Worm (Caenorhabditis elegans) whole organism, L4 larva: Measurements from ENCODE around the gene B0302.2.

Experiments
- F49E8.2 ChIP-seq: sonication (generic microtip); optimal IDR thresholded peaks from 2 replicates; lab custom pipeline; 2016; ENCODE audit warnings: missing compliant biosample characterization, mild to moderate bottlenecking, missing genetic modification characterization, borderline replicate concordance
- R02D3.7 ChIP-seq: fragments of 150-350 bp; sonication (generic microtip); optimal IDR thresholded peaks from 3 replicates; lab custom pipeline; 2014; ENCODE audit warnings: missing biosample characterization, missing genetic modification characterization
- Y5F2A.4 ChIP-seq: fragments of 200-800 bp; sonication (Bioruptor generic); optimal IDR thresholded peaks from 2 replicates; lab custom pipeline; 2018; ENCODE audit warnings: mild to moderate bottlenecking, missing genetic modification characterization, missing compliant biosample characterization
- aha-1 ChIP-seq: fragments of 150-350 bp; peaks from one replicate; lab custom pipeline; 2014; ENCODE audit warnings: missing biosample characterization, missing genetic modification characterization
- ama-1 ChIP-seq: fragments of 150-350 bp; optimal IDR thresholded peaks from 2 replicates; lab custom pipeline; 2014; ENCODE audit warnings: inconsistent platforms, mixed read lengths
- arid-1 ChIP-seq: fragments of 200-800 bp; sonication (Bioruptor generic); conservative IDR thresholded peaks from 2 replicates; pipeline ENCODE4 v1.3.6; 2022; ENCODE audit warnings: missing genetic modification reagents, missing genetic modification characterization, missing compliant biosample characterization
- ceh-20 ChIP-seq: fragments of 200-800 bp; sonication (Bioruptor generic); IDR thresholded peaks from 2 replicates; pipeline ENCODE4 v1.3.6; 2022; ENCODE audit warnings: missing genetic modification reagents, missing genetic modification characterization, missing compliant biosample characterization
- ceh-28 ChIP-seq: fragments of 150-350 bp; optimal IDR thresholded peaks from 2 replicates; lab custom pipeline; 2014; ENCODE audit warnings: missing biosample characterization, missing genetic modification reagents, missing genetic modification characterization
- ceh-44 ChIP-seq: fragments of 200-800 bp; sonication (Bioruptor generic); IDR thresholded peaks from 2 replicates; pipeline ENCODE4 v1.3.6; 2022; ENCODE audit warnings: missing genetic modification reagents, missing genetic modification characterization, missing compliant biosample characterization
- ces-1 ChIP-seq: fragments of 150-350 bp; sonication (generic microtip); optimal IDR thresholded peaks from 4 replicates; lab custom pipeline; 2014; ENCODE audit warnings: missing biosample characterization, missing genetic modification reagents, missing genetic modification characterization
- ctbp-1 ChIP-seq: fragments of 200-800 bp; sonication (Bioruptor generic); IDR thresholded peaks from 2 replicates; pipeline ENCODE4 v1.3.6; 2022; ENCODE audit warnings: missing genetic modification reagents, missing genetic modification characterization, missing compliant biosample characterization
- daf-16 ChIP-seq, 3 experiments: sonication (generic microtip); optimal IDR thresholded peaks; 2 replicates each; lab custom pipeline; 2016 to 2017; ENCODE audit warnings: missing genetic modification characterization in 3 of 3, missing genetic modification reagents in 3 of 3, mild to moderate bottlenecking in 2 of 3, missing compliant biosample characterization in 2 of 3, missing biosample characterization in 1 of 3, moderate library complexity in 1 of 3
- dmd-6 ChIP-seq: fragments of 200-800 bp; sonication (Bioruptor generic); IDR thresholded peaks from 2 replicates; pipeline ENCODE4 v1.3.6; 2022; ENCODE audit warnings: missing genetic modification reagents, missing genetic modification characterization, missing compliant biosample characterization
- dmd-9 ChIP-seq: fragments of 200-800 bp; sonication (Bioruptor generic); IDR thresholded peaks from 2 replicates; pipeline ENCODE4 v1.3.6; 2022; ENCODE audit warnings: missing genetic modification reagents, missing genetic modification characterization, missing compliant biosample characterization
- dpl-1 ChIP-seq: fragments of 150-350 bp; optimal IDR thresholded peaks from 2 replicates; lab custom pipeline; 2014; ENCODE audit warnings: missing biosample characterization, missing genetic modification reagents, missing genetic modification characterization
- dve-1 ChIP-seq: sonication (generic microtip); optimal IDR thresholded peaks from 2 replicates; lab custom pipeline; 2017; ENCODE audit warnings: antibody characterized with exemption, mild to moderate bottlenecking, missing genetic modification characterization, missing compliant biosample characterization; ENCODE audit not compliant: insufficient read depth
- egl-27 ChIP-seq: sonication (generic microtip); optimal IDR thresholded peaks from 3 replicates; lab custom pipeline; 2017; ENCODE audit warnings: missing biosample characterization, missing genetic modification reagents, missing genetic modification characterization
- fos-1 ChIP-seq: fragments of 150-350 bp; optimal IDR thresholded peaks from 2 replicates; lab custom pipeline; 2014; ENCODE audit warnings: missing biosample characterization, missing genetic modification characterization
- hif-1 ChIP-seq, 2 experiments: sonication (generic microtip); optimal IDR thresholded peaks; 2 replicates each; lab custom pipeline; 2016 to 2017; ENCODE audit warnings: missing compliant biosample characterization in 2 of 2, missing genetic modification characterization in 2 of 2, missing genetic modification reagents in 2 of 2, missing genotype in 2 of 2, mild to moderate bottlenecking in 1 of 2
- hlh-11 ChIP-seq: fragments of 200-800 bp; sonication (Bioruptor generic); optimal IDR thresholded peaks from 2 replicates; lab custom pipeline; 2018; ENCODE audit warnings: mild to moderate bottlenecking, missing genetic modification characterization, missing compliant biosample characterization
- hlh-30 ChIP-seq: sonication (generic microtip); optimal IDR thresholded peaks from 2 replicates; lab custom pipeline; 2017; ENCODE audit warnings: antibody characterized with exemption, mild to moderate bottlenecking, missing genetic modification characterization, missing compliant biosample characterization; ENCODE audit not compliant: insufficient read depth
- hmg-1.1 ChIP-seq: fragments of 200-800 bp; sonication (Bioruptor generic); IDR thresholded peaks from 2 replicates; pipeline ENCODE4 v1.3.6; 2022; ENCODE audit warnings: missing genetic modification reagents, missing genetic modification characterization, missing compliant biosample characterization
- lim-7 ChIP-seq: fragments of 200-800 bp; sonication (Bioruptor generic); IDR thresholded peaks from 2 replicates; pipeline ENCODE4 v1.3.6; 2022; ENCODE audit warnings: missing genetic modification characterization, missing compliant biosample characterization
- lin-1 ChIP-seq: fragments of 200-800 bp; sonication (Bioruptor generic); IDR thresholded peaks from 2 replicates; pipeline ENCODE4 v1.3.6; 2022; ENCODE audit warnings: missing genetic modification reagents, missing genetic modification characterization, missing compliant biosample characterization
- lin-13 ChIP-seq: fragments of 150-350 bp; optimal IDR thresholded peaks from 2 replicates; lab custom pipeline; 2014; ENCODE audit warnings: missing biosample characterization, missing genetic modification reagents, missing genetic modification characterization
- lin-38 ChIP-seq: fragments of 200-800 bp; sonication (Bioruptor generic); IDR thresholded peaks from 2 replicates; pipeline ENCODE4 v1.3.6; 2022; ENCODE audit warnings: missing genetic modification reagents, missing genetic modification characterization, missing compliant biosample characterization
- lin-39 ChIP-seq: fragments of 150-350 bp; optimal IDR thresholded peaks from 2 replicates; lab custom pipeline; 2014; ENCODE audit warnings: missing biosample characterization, missing genetic modification reagents, missing genetic modification characterization
- lsy-2 ChIP-seq, 2 experiments: fragments of 150-350 bp in 1 of 2; sonication (generic microtip) in 1 of 2; optimal IDR thresholded peaks; 2 replicates each; lab custom pipeline; 2014 to 2017; ENCODE audit warnings: missing biosample characterization in 2 of 2, missing genetic modification characterization in 2 of 2
- madf-5 ChIP-seq, 2 experiments: fragments of 200-800 bp; sonication (Bioruptor generic); IDR thresholded peaks; 2 replicates each; pipeline ENCODE4 v1.3.6; 2022; ENCODE audit warnings: missing compliant biosample characterization in 2 of 2, missing genetic modification characterization in 2 of 2
- mdl-1 ChIP-seq, 2 experiments: fragments of 150-350 bp in 1 of 2; sonication (generic microtip) in 1 of 2; optimal IDR thresholded peaks; 2 replicates each; lab custom pipeline; 2014 to 2017; ENCODE audit warnings: missing biosample characterization in 2 of 2, missing genetic modification characterization in 2 of 2
- mep-1 ChIP-seq: fragments of 150-350 bp; sonication (generic microtip); optimal IDR thresholded peaks from 3 replicates; lab custom pipeline; 2014; ENCODE audit warnings: missing biosample characterization, missing genetic modification characterization
- mxl-3 ChIP-seq: fragments of 200-800 bp; sonication (Bioruptor generic); optimal IDR thresholded peaks from 2 replicates; lab custom pipeline; 2018; ENCODE audit warnings: mild to moderate bottlenecking, missing genetic modification characterization, missing compliant biosample characterization
- nhr-102 ChIP-seq: sonication (generic microtip); optimal IDR thresholded peaks from 2 replicates; lab custom pipeline; 2016; ENCODE audit warnings: mild to moderate bottlenecking, missing genetic modification characterization, moderate library complexity, missing compliant biosample characterization
- nhr-111 ChIP-seq: fragments of 200-800 bp; sonication (Bioruptor generic); optimal IDR thresholded peaks from 2 replicates; lab custom pipeline; 2018; ENCODE audit warnings: mild to moderate bottlenecking, missing genetic modification characterization, missing compliant biosample characterization
- nhr-25 ChIP-seq: sonication (generic microtip); optimal IDR thresholded peaks from 2 replicates; lab custom pipeline; 2017; ENCODE audit warnings: missing genetic modification characterization, mild to moderate bottlenecking, missing compliant biosample characterization, antibody characterized with exemption, moderate library complexity, borderline replicate concordance; ENCODE audit not compliant: insufficient read depth
- nhr-48 ChIP-seq: sonication (generic microtip); optimal IDR thresholded peaks from 2 replicates; lab custom pipeline; 2016; ENCODE audit warnings: mild to moderate bottlenecking, missing genetic modification characterization, missing compliant biosample characterization
- nhr-6 ChIP-seq: fragments of 150-350 bp; optimal IDR thresholded peaks from 2 replicates; lab custom pipeline; 2014; ENCODE audit warnings: missing biosample characterization, missing genetic modification characterization
- pha-4 ChIP-seq, 2 experiments: fragments of 150-350 bp in 1 of 2; fragments of 200-800 bp in 1 of 2; sonication (Bioruptor generic) in 1 of 2; IDR thresholded peaks in 1 of 2; optimal IDR thresholded peaks in 1 of 2; 2 replicates each; pipeline versions ENCODE4 v1.3.6 to Lab custom; 2014 to 2022; ENCODE audit warnings: missing genetic modification characterization in 2 of 2, missing genetic modification reagents in 2 of 2, missing biosample characterization in 1 of 2, missing compliant biosample characterization in 1 of 2
- pqm-1 ChIP-seq: sonication (generic microtip); optimal IDR thresholded peaks from 2 replicates; lab custom pipeline; 2017; ENCODE audit warnings: missing biosample characterization, missing genetic modification characterization
- skn-1 ChIP-seq: fragments of 150-350 bp; optimal IDR thresholded peaks from 2 replicates; lab custom pipeline; 2014; ENCODE audit warnings: missing biosample characterization, missing genetic modification characterization
- tra-1 ChIP-seq: fragments of 200-800 bp; sonication (Bioruptor generic); IDR thresholded peaks from 2 replicates; pipeline ENCODE4 v1.3.6; 2022; ENCODE audit warnings: missing genetic modification reagents, missing genetic modification characterization, missing compliant biosample characterization
- unc-62 ChIP-seq, 3 experiments: fragments of 150-350 bp in 1 of 3; sonication (generic microtip); optimal IDR thresholded peaks in 2 of 3; peaks in 1 of 3; 1 replicate in 1 of 3; 2 replicates in 2 of 3; lab custom pipeline; 2014 to 2017; ENCODE audit warnings: missing biosample characterization in 3 of 3, missing genetic modification characterization in 3 of 3, missing genetic modification reagents in 3 of 3, missing genotype in 1 of 3
- vab-7 ChIP-seq: fragments of 200-800 bp; sonication (Bioruptor generic); IDR thresholded peaks from 2 replicates; pipeline ENCODE4 v1.3.6; 2022; ENCODE audit warnings: missing genetic modification reagents, missing genetic modification characterization, missing compliant biosample characterization
- zag-1 ChIP-seq: fragments of 150-350 bp; optimal IDR thresholded peaks from 2 replicates; lab custom pipeline; 2014; ENCODE audit warnings: missing biosample characterization, missing genetic modification characterization
- zfp-3 ChIP-seq: fragments of 200-800 bp; sonication (Bioruptor generic); conservative IDR thresholded peaks from 2 replicates; pipeline ENCODE4 v1.3.6; 2022; ENCODE audit warnings: missing genetic modification reagents, missing genetic modification characterization, missing compliant biosample characterization
- zip-11 ChIP-seq: fragments of 200-800 bp; sonication (Bioruptor generic); IDR thresholded peaks from 2 replicates; pipeline ENCODE4 v1.3.6; 2022; ENCODE audit warnings: missing genetic modification characterization, missing compliant biosample characterization
- zip-2 ChIP-seq: fragments of 150-350 bp; optimal IDR thresholded peaks from 2 replicates; lab custom pipeline; 2014; ENCODE audit warnings: missing biosample characterization, missing genetic modification characterization

Gene B0302.2

ce11 chrX:17138060-17138557 is 40.2 kb upstream of the B0302.2 start, which contains the start of gene cnp-3:
Gene cnp-3 (minus strand): TSS chrX:17138110.
- TF ChIP-seq hif-1 (tag; optimal IDR thresholded peaks at IDR 0.05; lab: Kevin White, UChicago) (peak in 1 of 2 experiments; percentile 18), dmd-9 (no peak), nhr-102 (tag; lab: Kevin White, UChicago) (peak; percentile 11), lin-39 (no peak), ama-1 (lab: Kevin White, UChicago) (no peak), aha-1 (tag; lab: Kevin White, UChicago) (peak; percentile 31), lin-13 (GFP tag; lab: Kevin White, UChicago) (peak; percentile 20), zip-11 (GFP tag; lab: Robert Waterston, UW) (no peak), unc-62 (GFP tag; optimal IDR thresholded peaks at IDR 0.05 in 1 of 2; lab: Kevin White, UChicago) (peak in 1 of 2 experiments; percentile 61), unc-62 (tag; optimal IDR thresholded peaks at IDR 0.05; lab: Kevin White, UChicago) (no peak), hlh-30 (tag; lab: Kevin White, UChicago) (peak; percentile 91), dve-1 (tag; lab: Kevin White, UChicago) (peak; percentile 60), daf-16 (GFP tag; optimal IDR thresholded peaks at IDR 0.05; lab: Kevin White, UChicago) (no peak), daf-16 (tag; optimal IDR thresholded peaks at IDR 0.05; lab: Kevin White, UChicago) (peak; percentile 47), skn-1 (no peak), nhr-111 (GFP tag; lab: Kevin White, UChicago) (no peak), egl-27 (no peak), F49E8.2 (tag; lab: Kevin White, UChicago) (no peak), mxl-3 (GFP tag; lab: Kevin White, UChicago) (peak; percentile 68), mep-1 (peak; percentile 32), dpl-1 (GFP tag; lab: Kevin White, UChicago) (no peak), lsy-2 (tag; optimal IDR thresholded peaks at IDR 0.05; lab: Kevin White, UChicago) (peak in 1 of 2 experiments; percentile 40), arid-1 (no peak), nhr-48 (tag; lab: Kevin White, UChicago) (peak; percentile 5), fos-1 (tag; lab: Kevin White, UChicago) (no peak), zfp-3 (no peak), pqm-1 (tag; lab: Kevin White, UChicago) (peak; percentile 2), R02D3.7 (tag; lab: Kevin White, UChicago) (no peak), dmd-6 (GFP tag; lab: Robert Waterston, UW) (peak; percentile 45), hmg-1.1 (GFP tag; lab: Robert Waterston, UW) (no peak), hlh-11 (peak; percentile 81), lim-7 (GFP tag; lab: Robert Waterston, UW) (no peak), nhr-6 (tag; lab: Kevin White, UChicago) (peak; percentile 16), mdl-1 (tag; optimal IDR thresholded peaks at IDR 0.05; lab: Kevin White, UChicago) (peak in 1 of 2 experiments; percentile 23), ceh-28 (tag; lab: Kevin White, UChicago) (no peak)

DNA sequence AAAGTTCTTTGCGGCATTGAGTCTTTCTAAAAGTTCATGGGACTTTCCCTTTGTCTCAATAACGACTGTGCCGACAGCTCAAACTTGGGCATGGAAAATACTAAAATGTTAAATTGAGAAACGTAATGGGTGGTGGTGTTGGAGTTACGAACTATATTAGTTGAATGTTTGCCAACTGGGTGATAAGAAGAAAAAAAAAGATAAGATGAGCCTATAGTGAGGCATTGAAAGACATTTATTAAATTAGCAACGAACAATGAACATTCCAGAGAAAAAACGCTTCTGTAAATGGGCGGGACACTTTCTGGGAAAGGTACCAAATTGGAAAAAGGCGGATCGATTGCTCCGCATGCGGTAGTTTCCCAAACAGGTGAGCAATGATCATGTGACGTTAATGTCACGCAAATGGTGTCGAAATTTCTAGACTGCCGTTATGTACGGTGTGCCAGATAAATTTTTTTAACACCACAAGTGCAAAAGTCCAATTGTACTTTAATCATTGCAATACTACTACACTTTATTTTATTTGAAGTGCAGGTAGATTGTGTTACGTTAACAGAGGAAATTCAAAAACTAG is 39.0 kb upstream of the B0302.2 start:
- TF ChIP-seq lin-1 (GFP tag; lab: Robert Waterston, UW) (no peak), pha-4 (GFP tag; IDR thresholded peaks at IDR 0.05; lab: Robert Waterston, UW) (0 out of 2 replicates have a peak, but pooled peaks have one; percentile 21), pha-4 (tag; optimal IDR thresholded peaks at IDR 0.05; lab: Kevin White, UChicago) (no peak), nhr-48 (tag; lab: Kevin White, UChicago) (peak; percentile 38), mep-1 (no peak), zip-2 (tag; lab: Kevin White, UChicago) (no peak), madf-5 (GFP tag; IDR thresholded peaks at IDR 0.05; lab: Robert Waterston, UW) (no peak), Y5F2A.4 (GFP tag; lab: Kevin White, UChicago) (no peak), mxl-3 (GFP tag; lab: Kevin White, UChicago) (no peak), ctbp-1 (GFP tag; lab: Robert Waterston, UW) (no peak), dmd-6 (GFP tag; lab: Robert Waterston, UW) (peak; percentile 61), tra-1 (GFP tag; lab: Robert Waterston, UW) (0 out of 2 replicates have a peak, but pooled peaks have one; percentile 29), lin-38 (GFP tag; lab: Robert Waterston, UW) (no peak), vab-7 (GFP tag; lab: Robert Waterston, UW) (no peak), nhr-25 (tag; lab: Kevin White, UChicago) (no peak), ceh-20 (GFP tag; lab: Robert Waterston, UW) (no peak), ces-1 (GFP tag; lab: Kevin White, UChicago) (no peak), zag-1 (no peak), skn-1 (no peak), ceh-44 (GFP tag; lab: Robert Waterston, UW) (no peak), hif-1 (tag; optimal IDR thresholded peaks at IDR 0.05; lab: Kevin White, UChicago) (no peak), lsy-2 (tag; optimal IDR thresholded peaks at IDR 0.05; lab: Kevin White, UChicago) (no peak)
